Fruit fly (Drosophila melanogaster) whole organism, embryonic: Measurements from ENCODE around the gene CG31038.

Source experiments
- BtbVII ChIP-seq: fragments of 200-800 bp; sonication (Bioruptor generic); optimal IDR thresholded peaks from 3 replicates; lab custom pipeline; 2017; ENCODE audit warnings: missing biosample characterization, mild to moderate bottlenecking, missing genetic modification characterization
- CG11456 ChIP-seq: fragments of 200-800 bp; sonication (Bioruptor generic); IDR thresholded peaks from 3 replicates; pipeline ENCODE4 v1.3.6; 2022; ENCODE audit warnings: missing biosample characterization, missing genetic modification characterization
- CG11560 ChIP-seq: fragments of 200-800 bp; sonication (Bioruptor generic); IDR thresholded peaks from 3 replicates; pipeline ENCODE4 v1.3.6; 2022; ENCODE audit warnings: missing biosample characterization, missing genetic modification characterization
- CG12299 ChIP-seq: fragments of 200-800 bp; sonication (Bioruptor generic); optimal IDR thresholded peaks from 2 replicates; lab custom pipeline; 2018; ENCODE audit warnings: missing biosample characterization, mild to moderate bottlenecking, missing genetic modification characterization
- CG12391 ChIP-seq: fragments of 200-800 bp; sonication (Bioruptor generic); optimal IDR thresholded peaks from 3 replicates; lab custom pipeline; 2018; ENCODE audit warnings: missing biosample characterization, mild to moderate bottlenecking, missing genetic modification characterization, moderate library complexity
- CG13287 ChIP-seq: fragments of 200-800 bp; sonication (Bioruptor generic); IDR thresholded peaks from 2 replicates; pipeline ENCODE4 v1.3.6; 2022; ENCODE audit warnings: missing biosample characterization, missing genetic modification characterization; ENCODE audit not compliant: partially characterized antibody
- CG14965 ChIP-seq: fragments of 200-800 bp; sonication (Bioruptor generic); optimal IDR thresholded peaks from 2 replicates; lab custom pipeline; 2016; ENCODE audit warnings: missing biosample characterization, missing genetic modification characterization, borderline replicate concordance
- CG3995 ChIP-seq: fragments of 200-800 bp; sonication (Bioruptor generic); optimal IDR thresholded peaks from 3 replicates; lab custom pipeline; 2016; ENCODE audit warnings: missing biosample characterization, missing genetic modification characterization
- CG4617 ChIP-seq: fragments of 200-800 bp; sonication (Bioruptor generic); optimal IDR thresholded peaks from 3 replicates; lab custom pipeline; 2016; ENCODE audit warnings: missing biosample characterization, missing genetic modification characterization, borderline replicate concordance
- CG4707 ChIP-seq: fragments of 200-800 bp; sonication (Bioruptor generic); optimal IDR thresholded peaks from 2 replicates; lab custom pipeline; 2018; ENCODE audit warnings: missing biosample characterization, mild to moderate bottlenecking, missing genetic modification characterization, moderate library complexity
- CG8089 ChIP-seq: fragments of 200-800 bp; sonication (Bioruptor generic); optimal IDR thresholded peaks from 3 replicates; lab custom pipeline; 2016; ENCODE audit warnings: missing biosample characterization, missing genetic modification characterization
- Chrac-16 ChIP-seq: fragments of 200-800 bp; sonication (Bioruptor generic); optimal IDR thresholded peaks from 3 replicates; lab custom pipeline; 2016; ENCODE audit warnings: missing biosample characterization, missing genetic modification characterization
- Dref ChIP-seq: fragments of 200-800 bp; sonication (Bioruptor generic); IDR thresholded peaks from 2 replicates; pipeline ENCODE4 v1.3.6; 2022; ENCODE audit warnings: missing biosample characterization, missing genetic modification characterization
- H15 ChIP-seq: fragments of 200-800 bp; sonication (Bioruptor generic); IDR thresholded peaks from 3 replicates; pipeline ENCODE4 v1.3.6; 2022; ENCODE audit warnings: missing biosample characterization, missing genetic modification characterization
- H2.0 ChIP-seq: fragments of 200-800 bp; sonication (Bioruptor generic); IDR thresholded peaks from 2 replicates; pipeline ENCODE4 v1.3.6; 2022; ENCODE audit warnings: missing biosample characterization, missing genetic modification characterization
- Hsf ChIP-seq: fragments of 200-800 bp; sonication (Bioruptor generic); optimal IDR thresholded peaks from 3 replicates; lab custom pipeline; 2016; ENCODE audit warnings: missing biosample characterization, missing genetic modification characterization
- MESR4 ChIP-seq: fragments of 200-800 bp; sonication (Bioruptor generic); optimal IDR thresholded peaks from 2 replicates; lab custom pipeline; 2018; ENCODE audit warnings: missing biosample characterization, mild to moderate bottlenecking, missing genetic modification characterization, moderate library complexity
- NFAT ChIP-seq: fragments of 200-800 bp; sonication (Bioruptor generic); IDR thresholded peaks from 2 replicates; pipeline ENCODE4 v1.3.6; 2022; ENCODE audit warnings: missing biosample characterization, missing genetic modification characterization
- Nf-YB ChIP-seq: fragments of 200-800 bp; sonication (Bioruptor generic); optimal IDR thresholded peaks from 3 replicates; lab custom pipeline; 2019; ENCODE audit warnings: missing biosample characterization, mild to moderate bottlenecking, missing genetic modification characterization, moderate library complexity
- Rfx ChIP-seq: fragments of 200-800 bp; sonication (Bioruptor generic); IDR thresholded peaks from 2 replicates; pipeline ENCODE4 v1.3.6; 2022; ENCODE audit warnings: missing biosample characterization, missing genetic modification characterization
- Scr ChIP-seq: fragments of 200-800 bp; sonication (Bioruptor generic); IDR thresholded peaks from 2 replicates; pipeline ENCODE4 v1.3.6; 2022; ENCODE audit warnings: missing biosample characterization, missing genetic modification characterization; ENCODE audit not compliant: partially characterized antibody
- Side ChIP-seq: fragments of 200-800 bp; sonication (Bioruptor generic); optimal IDR thresholded peaks from 2 replicates; lab custom pipeline; 2016; ENCODE audit warnings: missing biosample characterization, missing genetic modification characterization
- ato ChIP-seq: fragments of 200-800 bp; sonication (Bioruptor generic); IDR thresholded peaks from 2 replicates; pipeline ENCODE4 v1.3.6; 2022; ENCODE audit warnings: missing biosample characterization, missing genetic modification characterization; ENCODE audit not compliant: partially characterized antibody
- caup ChIP-seq: fragments of 200-800 bp; sonication (Bioruptor generic); optimal IDR thresholded peaks from 3 replicates; lab custom pipeline; 2017; ENCODE audit warnings: missing biosample characterization, mild to moderate bottlenecking, missing genetic modification characterization, moderate library complexity; ENCODE audit not compliant: severe bottlenecking
- chif ChIP-seq, 2 experiments: fragments of 200-800 bp; sonication (Bioruptor generic); optimal IDR thresholded peaks; 3 replicates each; lab custom pipeline; 2016; ENCODE audit warnings: missing biosample characterization in 2 of 2, missing genetic modification characterization in 2 of 2
- crp ChIP-seq, 2 experiments: fragments of 200-800 bp; sonication (Bioruptor generic); optimal IDR thresholded peaks; 2 replicates in 1 of 2; 3 replicates in 1 of 2; lab custom pipeline; 2017; ENCODE audit warnings: missing biosample characterization in 2 of 2, missing genetic modification characterization in 2 of 2, mild to moderate bottlenecking in 1 of 2, moderate library complexity in 1 of 2
- exex ChIP-seq: fragments of 200-800 bp; sonication (Bioruptor generic); optimal IDR thresholded peaks from 4 replicates; lab custom pipeline; 2018; ENCODE audit warnings: missing biosample characterization, mild to moderate bottlenecking, missing genetic modification characterization, moderate library complexity
- gcm ChIP-seq: fragments of 200-800 bp; sonication (Bioruptor generic); optimal IDR thresholded peaks from 2 replicates; lab custom pipeline; 2019; ENCODE audit warnings: missing biosample characterization, mild to moderate bottlenecking, missing genetic modification characterization, moderate library complexity
- jing ChIP-seq: fragments of 200-800 bp; sonication (Bioruptor generic); optimal IDR thresholded peaks from 2 replicates; lab custom pipeline; 2018; ENCODE audit warnings: missing biosample characterization, mild to moderate bottlenecking, missing genetic modification characterization
- kni ChIP-seq: fragments of 200-800 bp; sonication (Bioruptor generic); optimal IDR thresholded peaks from 3 replicates; lab custom pipeline; 2017; ENCODE audit warnings: mild to moderate bottlenecking, missing biosample characterization, missing genetic modification reagents, missing genetic modification characterization
- knrl ChIP-seq: fragments of 200-800 bp; sonication (Bioruptor generic); IDR thresholded peaks from 3 replicates; pipeline ENCODE4 v1.3.6; 2022; ENCODE audit warnings: missing biosample characterization, missing genetic modification characterization; ENCODE audit not compliant: partially characterized antibody
- lilli ChIP-seq: fragments of 200-800 bp; sonication (Bioruptor generic); optimal IDR thresholded peaks from 3 replicates; lab custom pipeline; 2016; ENCODE audit warnings: missing biosample characterization, missing genetic modification characterization
- nerfin-2 ChIP-seq: fragments of 200-800 bp; sonication (Bioruptor generic); IDR thresholded peaks from 2 replicates; pipeline ENCODE4 v1.3.6; 2022; ENCODE audit warnings: missing biosample characterization, missing genetic modification characterization; ENCODE audit not compliant: partially characterized antibody
- nmo ChIP-seq: fragments of 200-800 bp; sonication (Bioruptor generic); optimal IDR thresholded peaks from 2 replicates; lab custom pipeline; 2018; ENCODE audit warnings: missing biosample characterization, mild to moderate bottlenecking, missing genetic modification characterization, moderate library complexity
- pb ChIP-seq: fragments of 200-800 bp; sonication (Bioruptor generic); optimal IDR thresholded peaks from 3 replicates; lab custom pipeline; 2016; ENCODE audit warnings: missing biosample characterization, missing genetic modification characterization
- peb ChIP-seq: fragments of 200-800 bp; sonication (Bioruptor generic); IDR thresholded peaks from 2 replicates; pipeline ENCODE4 v1.3.6; 2022; ENCODE audit warnings: missing biosample characterization, missing genetic modification characterization
- pfk ChIP-seq: fragments of 200-800 bp; sonication (Bioruptor generic); optimal IDR thresholded peaks from 2 replicates; lab custom pipeline; 2018; ENCODE audit warnings: missing biosample characterization, mild to moderate bottlenecking, missing genetic modification characterization, moderate library complexity
- pzg ChIP-seq: fragments of 200-800 bp; sonication (Bioruptor generic); optimal IDR thresholded peaks from 3 replicates; lab custom pipeline; 2018; ENCODE audit warnings: missing biosample characterization, mild to moderate bottlenecking, missing genetic modification characterization, moderate library complexity
- row ChIP-seq: fragments of 200-800 bp; sonication (Bioruptor generic); IDR thresholded peaks from 3 replicates; pipeline ENCODE4 v1.3.6; 2022; ENCODE audit warnings: missing biosample characterization, missing genetic modification characterization
- sens ChIP-seq: fragments of 200-800 bp; sonication (Bioruptor generic); peaks from one replicate; lab custom pipeline; 2016; ENCODE audit warnings: missing biosample characterization, missing genetic modification characterization
- sim ChIP-seq: fragments of 200-800 bp; sonication (Bioruptor generic); IDR thresholded peaks from 2 replicates; pipeline ENCODE4 v1.3.6; 2022; ENCODE audit warnings: missing biosample characterization, missing genetic modification characterization
- tgo ChIP-seq: fragments of 200-800 bp; sonication (Bioruptor generic); IDR thresholded peaks from 3 replicates; pipeline ENCODE4 v1.3.6; 2022; ENCODE audit warnings: missing biosample characterization, missing genetic modification characterization
- zen ChIP-seq: fragments of 200-800 bp; sonication (Bioruptor generic); optimal IDR thresholded peaks from 3 replicates; lab custom pipeline; 2018; ENCODE audit warnings: missing biosample characterization, mild to moderate bottlenecking, missing genetic modification characterization, moderate library complexity
- zfh2 ChIP-seq: fragments of 200-800 bp; sonication (Bioruptor generic); optimal IDR thresholded peaks from 2 replicates; lab custom pipeline; 2016; ENCODE audit warnings: missing biosample characterization, missing genetic modification characterization

Gene CG31038

dm6 chr3R:29933007-29933464 lies 56.2 kb downstream of the CG31038 start, which contains the start of the genes Cog7, CG42557 and CG42558 (continued):
- TF ChIP-seq jing (GFP tag; lab: Kevin White, UChicago), result no peak
- TF ChIP-seq Dref (GFP tag; lab: Robert Waterston, UW), result peak; percentile 40
- no peak for TF ChIP-seq Rfx
- TF ChIP-seq CG12391 (tag; lab: Kevin White, UChicago), result no peak
- no peak for TF ChIP-seq exex
- TF ChIP-seq BtbVII (GFP tag; lab: Kevin White, UChicago), result no peak
- TF ChIP-seq tgo, result no peak
- peak; percentile 8 for TF ChIP-seq nmo
- no peak; the same call in 1 of the 2 replicates for TF ChIP-seq nerfin-2 (GFP tag; lab: Robert Waterston, UW)
- TF ChIP-seq CG4617 (GFP tag; lab: Kevin White, UChicago), result peak; percentile 48
- TF ChIP-seq NFAT (GFP tag; lab: Robert Waterston, UW), result no peak
- TF ChIP-seq CG4707 (GFP tag; lab: Kevin White, UChicago), result no peak
- TF ChIP-seq chif (GFP tag; optimal IDR thresholded peaks at IDR 0.05; lab: Kevin White, UChicago), result no peak
- TF ChIP-seq CG8089 (GFP tag; lab: Kevin White, UChicago), result no peak
- no peak for TF ChIP-seq zen
- peak; percentile 33 for TF ChIP-seq pzg (GFP tag; lab: Kevin White, UChicago)
- no peak for TF ChIP-seq sim (GFP tag; lab: Robert Waterston, UW)
- no peak for TF ChIP-seq gcm
- TF ChIP-seq pfk (GFP tag; lab: Kevin White, UChicago), result no peak
- TF ChIP-seq Nf-YB, result no peak
- peak; percentile 28 for TF ChIP-seq MESR4 (GFP tag; lab: Kevin White, UChicago)
- no peak for TF ChIP-seq CG3995 (GFP tag; lab: Kevin White, UChicago)
- peak; percentile 24; the same call in 1 of the 3 replicates for TF ChIP-seq knrl (GFP tag; lab: Robert Waterston, UW)
- no peak for TF ChIP-seq peb (GFP tag; lab: Robert Waterston, UW)
- no peak for TF ChIP-seq CG12299 (tag; lab: Kevin White, UChicago)
- TF ChIP-seq row, result peak; percentile 92
- no peak for TF ChIP-seq caup
- TF ChIP-seq lilli (GFP tag; lab: Kevin White, UChicago), result no peak
- TF ChIP-seq crp (GFP tag; optimal IDR thresholded peaks at IDR 0.05; lab: Kevin White, UChicago), result peak in 1 of 2 experiments; percentile 14
- TF ChIP-seq zfh2 (GFP tag; lab: Kevin White, UChicago), result no peak
- TF ChIP-seq sens, result no peak
- TF ChIP-seq Scr, result no peak
- no peak for TF ChIP-seq H15 (GFP tag; lab: Robert Waterston, UW)
- TF ChIP-seq Hsf, result no peak
- TF ChIP-seq Chrac-16 (GFP tag; lab: Kevin White, UChicago), result no peak
- TF ChIP-seq pb (GFP tag; lab: Kevin White, UChicago), result no peak
- TF ChIP-seq CG11560 (tag; lab: Robert Waterston, UW), result no peak
- no peak for TF ChIP-seq CG11456 (GFP tag; lab: Robert Waterston, UW)
- TF ChIP-seq kni (GFP tag; lab: Kevin White, UChicago), result no peak
- no peak for TF ChIP-seq CG14965 (GFP tag; lab: Kevin White, UChicago)
- no peak for TF ChIP-seq H2.0
- no peak for TF ChIP-seq Side (GFP tag; lab: Kevin White, UChicago)
- peak; percentile 57; the same call in 1 of the 2 replicates for TF ChIP-seq CG13287 (GFP tag; lab: Robert Waterston, UW)
- no peak for TF ChIP-seq ato (GFP tag; lab: Robert Waterston, UW)
